Worm (Caenorhabditis elegans) whole organism, L2 larva: ENCODE measurements around the gene srx-46.

Experiments
- ama-1 ChIP-seq: fragments of 150-350 bp; optimal IDR thresholded peaks from 2 replicates; lab custom pipeline; 2018; ENCODE audit warnings: inconsistent platforms
- ceh-16 ChIP-seq: fragments of 150-350 bp; optimal IDR thresholded peaks from 2 replicates; lab custom pipeline; 2014; ENCODE audit warnings: missing biosample characterization, missing genetic modification characterization
- egl-27 ChIP-seq: sonication (generic microtip); optimal IDR thresholded peaks from 3 replicates; lab custom pipeline; 2017; ENCODE audit warnings: missing biosample characterization, missing genetic modification reagents, missing genetic modification characterization
- elt-3 ChIP-seq: sonication (generic microtip); optimal IDR thresholded peaks from 2 replicates; lab custom pipeline; 2017; ENCODE audit warnings: missing biosample characterization, missing genetic modification characterization
- lsy-2 ChIP-seq, 2 experiments: fragments of 150-350 bp in 1 of 2; sonication (generic microtip) in 1 of 2; optimal IDR thresholded peaks; 2 replicates each; lab custom pipeline; 2014 to 2017; ENCODE audit warnings: missing biosample characterization in 2 of 2, missing genetic modification characterization in 2 of 2
- mdl-1 ChIP-seq, 2 experiments: fragments of 150-350 bp in 1 of 2; sonication (generic microtip) in 1 of 2; optimal IDR thresholded peaks; 2 replicates each; lab custom pipeline; 2017; ENCODE audit warnings: missing biosample characterization in 2 of 2, missing genetic modification characterization in 2 of 2
- nhr-11 ChIP-seq: fragments of 150-350 bp; optimal IDR thresholded peaks from 2 replicates; lab custom pipeline; 2014; ENCODE audit warnings: missing biosample characterization, missing genetic modification characterization
- nhr-23 ChIP-seq: fragments of 150-350 bp; optimal IDR thresholded peaks from 2 replicates; lab custom pipeline; 2014; ENCODE audit warnings: missing biosample characterization, missing genetic modification reagents, missing genetic modification characterization
- nhr-25 ChIP-seq: fragments of 150-350 bp; sonication (generic microtip); optimal IDR thresholded peaks from 3 replicates; lab custom pipeline; 2014; ENCODE audit warnings: missing biosample characterization, missing genetic modification characterization
- peb-1 ChIP-seq: fragments of 150-350 bp; optimal IDR thresholded peaks from 2 replicates; lab custom pipeline; 2014; ENCODE audit warnings: missing biosample characterization, missing genetic modification characterization
- skn-1 ChIP-seq: sonication (generic microtip); optimal IDR thresholded peaks from 2 replicates; lab custom pipeline; 2017; ENCODE audit warnings: missing biosample characterization, missing genetic modification characterization
- snpc-4 ChIP-seq: fragments of 150-350 bp; optimal IDR thresholded peaks from 2 replicates; lab custom pipeline; 2014; ENCODE audit warnings: missing biosample characterization, missing genetic modification characterization
- unc-39 ChIP-seq: fragments of 150-350 bp; optimal IDR thresholded peaks from 2 replicates; lab custom pipeline; 2014; ENCODE audit warnings: missing biosample characterization, missing genetic modification characterization

- no peak for TF ChIP-seq egl-27 (tag; lab: Kevin White, UChicago)
- no peak for TF ChIP-seq skn-1
- no peak for TF ChIP-seq unc-39
- TF ChIP-seq nhr-25 (tag; lab: Kevin White, UChicago), result no peak
- no peak for TF ChIP-seq ceh-16 (tag; lab: Kevin White, UChicago)
- no peak for TF ChIP-seq lsy-2 (tag; optimal IDR thresholded peaks at IDR 0.05; lab: Kevin White, UChicago)
- no peak for TF ChIP-seq elt-3
- TF ChIP-seq nhr-23 (tag; lab: Kevin White, UChicago), result no peak
- no peak for TF ChIP-seq nhr-11 (tag; lab: Kevin White, UChicago)
- TF ChIP-seq mdl-1 (tag; optimal IDR thresholded peaks at IDR 0.05; lab: Kevin White, UChicago), result no peak
- no peak for TF ChIP-seq snpc-4 (tag; lab: Kevin White, UChicago)
- TF ChIP-seq peb-1 (tag; lab: Kevin White, UChicago), result no peak
- no peak for TF ChIP-seq ama-1 (lab: Kevin White, UChicago)
These were observed 29.7 kb downstream of the srx-46 start for ce11 chrV:9382538-9383328.
